Worm (Caenorhabditis elegans): ENCODE data around the gene ZC449.2.

DNA sequence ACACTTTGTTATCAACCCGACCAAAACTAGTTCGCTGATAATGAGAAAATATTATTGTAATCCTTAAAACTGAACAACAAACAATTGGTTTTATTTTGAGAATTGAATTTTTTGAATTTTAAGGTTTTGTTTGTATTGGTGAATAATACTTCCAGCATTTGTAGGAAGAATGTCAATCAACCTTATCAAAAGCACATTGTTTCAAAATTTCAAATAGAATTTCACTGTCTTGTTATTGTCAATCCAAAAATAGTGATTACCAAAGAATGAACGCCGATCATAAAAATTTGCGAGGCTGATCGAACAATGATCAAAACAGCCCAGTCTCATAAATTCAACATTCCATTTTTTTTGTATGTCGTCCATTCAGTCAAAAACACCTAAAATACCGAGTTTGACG lies 46.6 kb upstream of the ZC449.2 start:
- TF ChIP-seq pqm-1 (tag; optimal IDR thresholded peaks at IDR 0.05) (no peak), F13H6.1 (tag; optimal IDR thresholded peaks at IDR 0.05) (no peak), dve-1 (tag; optimal IDR thresholded peaks at IDR 0.05) (no peak), ceh-34 (tag; optimal IDR thresholded peaks at IDR 0.05) (no peak), sdc-2 (tag; optimal IDR thresholded peaks at IDR 0.05) (no peak), T23F11.4 (GFP tag; optimal IDR thresholded peaks at IDR 0.05) (no peak), ceh-6 (GFP tag; optimal IDR thresholded peaks at IDR 0.05) (no peak), hlh-6 (tag; optimal IDR thresholded peaks at IDR 0.05) (no peak), unc-3 (GFP tag; conservative IDR thresholded peaks at IDR 0.05) (no peak), unc-3 (tag; optimal IDR thresholded peaks at IDR 0.05) (no peak), fkh-10 (GFP tag; optimal IDR thresholded peaks at IDR 0.05) (no peak), sox-4 (tag; optimal IDR thresholded peaks at IDR 0.05) (no peak), pag-3 (tag; optimal IDR thresholded peaks at IDR 0.05; ENCODE audit: borderline replicate concordance) (no peak), ama-1 (optimal IDR thresholded peaks at IDR 0.05) (no peak)

Measured in whole organism, late embryonic.